Worm (Caenorhabditis elegans) whole organism, L4/young adult: Measurements from ENCODE around the gene ZK1073.1.

Experiments used
- W03F9.2 ChIP-seq: fragments of 150-350 bp; optimal IDR thresholded peaks from 2 replicates; lab custom pipeline; 2014; ENCODE audit warnings: missing biosample characterization, missing genetic modification characterization
- him-1 ChIP-seq: sonication (generic microtip); optimal IDR thresholded peaks from 2 replicates; lab custom pipeline; 2016; ENCODE audit warnings: missing genotype, missing genetic modification reagents, missing genetic modification characterization, missing compliant biosample characterization

ce11 chrX:16146972-16147593 is 18.4 kb upstream of the ZK1073.1 start, which contains the start of gene F09C8.2:
- TF ChIP-seq him-1 (tag; lab: Kevin White, UChicago) (no peak), W03F9.2 (no peak)
